Fruit fly (Drosophila melanogaster) whole organism, prepupa: ENCODE results near the gene CG18596.

Experiments used
- CG15336 ChIP-seq: fragments of 200-800 bp; sonication (Bioruptor generic); IDR thresholded peaks from 2 replicates; pipeline ENCODE4 v1.3.6; 2022; ENCODE audit warnings: missing biosample characterization, missing genetic modification characterization
- CG6792 ChIP-seq: fragments of 200-800 bp; sonication (Bioruptor generic); optimal IDR thresholded peaks from 3 replicates; lab custom pipeline; 2016; ENCODE audit warnings: missing biosample characterization, missing genetic modification characterization
- Hr39 ChIP-seq: fragments of 200-800 bp; sonication (Bioruptor generic); optimal IDR thresholded peaks from 2 replicates; lab custom pipeline; 2016; ENCODE audit warnings: missing biosample characterization, missing genetic modification characterization
- spab ChIP-seq: fragments of 200-800 bp; sonication (Bioruptor generic); optimal IDR thresholded peaks from 2 replicates; lab custom pipeline; 2017; ENCODE audit warnings: missing biosample characterization, mild to moderate bottlenecking, missing genetic modification characterization, missing genetic modification reagents

DNA sequence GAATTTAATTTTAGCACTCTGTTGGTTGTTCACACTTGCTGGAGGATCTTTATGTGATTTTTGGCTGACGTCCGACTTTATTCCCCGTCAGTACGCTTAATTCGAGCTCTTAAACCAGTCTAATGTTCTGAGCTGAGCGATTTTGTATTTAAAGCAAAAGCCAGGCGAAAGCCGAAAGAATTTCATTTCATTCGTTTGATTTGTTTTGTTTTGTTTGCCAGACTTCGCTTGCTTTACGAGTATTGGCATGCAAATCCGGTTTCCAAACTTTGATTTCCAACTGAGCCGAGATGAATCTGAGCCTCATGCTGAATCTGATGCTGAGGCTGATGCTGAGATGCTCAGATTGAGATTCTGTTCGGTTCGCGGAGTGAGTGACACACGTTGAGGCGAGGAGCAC lies 41.7 kb upstream of the CG18596 start, which contains the start of gene CG5391:
- TF ChIP-seq Hr39 (no peak), CG15336 (no peak), CG6792 (no peak), spab (GFP tag; lab: Kevin White, UChicago) (no peak)
